Worm (Caenorhabditis elegans): ENCODE measurements around the gene aipr-1.

aipr-1 gene

ce11 chrII:6592251-6592650 is 1.8 kb downstream of the aipr-1 start, which contains the start of gene C56C10.9:
Gene C56C10.9 (minus strand): TSS chrII:6592351.
- TF ChIP-seq madf-3 (GFP tag; IDR thresholded peaks at IDR 0.05) (no peak), aptf-2 (GFP tag; conservative IDR thresholded peaks at IDR 0.05) (no peak), nfyb-1 (GFP tag; IDR thresholded peaks at IDR 0.05) (no peak), pha-4 (tag; optimal IDR thresholded peaks at IDR 0.05) (no peak), rec-8 (tag; optimal IDR thresholded peaks at IDR 0.05) (no peak), bed-1 (GFP tag; IDR thresholded peaks at IDR 0.05) (no peak), hlh-26 (GFP tag; conservative IDR thresholded peaks at IDR 0.05) (no peak), K12H6.12 (tag; optimal IDR thresholded peaks at IDR 0.05) (no peak), F33H1.4 (GFP tag; IDR thresholded peaks at IDR 0.05) (no peak), nfya-1 (tag; optimal IDR thresholded peaks at IDR 0.05; ENCODE audit: borderline replicate concordance, insufficient read depth) (no peak), F23B12.7 (tag; optimal IDR thresholded peaks at IDR 0.05; ENCODE audit: insufficient read depth) (no peak), ZK185.1 (tag; optimal IDR thresholded peaks at IDR 0.05; ENCODE audit: poor library complexity, severe bottlenecking) (no peak), atf-7 (tag; optimal IDR thresholded peaks at IDR 0.05) (no peak), ztf-26 (tag; optimal IDR thresholded peaks at IDR 0.05) (no peak), gei-17 (GFP tag; optimal IDR thresholded peaks at IDR 0.05) (no peak), egl-18 (GFP tag; IDR thresholded peaks at IDR 0.05) (no peak)

- TF ChIP-seq ekl-4 (GFP tag; IDR thresholded peaks at IDR 0.05) (0 out of 2 replicates have a peak, but pooled peaks have one; percentile 27), somi-1 (GFP tag; optimal IDR thresholded peaks at IDR 0.05) (no peak), attf-5 (GFP tag; optimal IDR thresholded peaks at IDR 0.05) (no peak), nhr-27 (tag; optimal IDR thresholded peaks at IDR 0.05) (no peak), ama-1 (optimal IDR thresholded peaks at IDR 0.05) (no peak), ama-1 (GFP tag; optimal IDR thresholded peaks at IDR 0.05) (no peak), snpc-4 (GFP tag; optimal IDR thresholded peaks at IDR 0.05) (no peak), snpc-4 (tag; optimal IDR thresholded peaks at IDR 0.05) (no peak), cebp-1 (GFP tag; IDR thresholded peaks at IDR 0.05) (no peak), cebp-1 (tag; optimal IDR thresholded peaks at IDR 0.05) (peak; percentile 46), ets-4 (GFP tag; optimal IDR thresholded peaks at IDR 0.05) (no peak), lsl-1 (GFP tag; optimal IDR thresholded peaks at IDR 0.05) (no peak), hmg-20 (GFP tag; IDR thresholded peaks at IDR 0.05) (no peak), attf-6 (GFP tag; IDR thresholded peaks at IDR 0.05) (no peak), lsy-27 (tag; optimal IDR thresholded peaks at IDR 0.05; ENCODE audit: borderline replicate concordance, insufficient read depth) (no peak), repo-1 (tag; optimal IDR thresholded peaks at IDR 0.05) (no peak), dpff-1 (tag; optimal IDR thresholded peaks at IDR 0.05) (no peak), Y53F4B.3 (GFP tag; IDR thresholded peaks at IDR 0.05) (no peak), bed-2 (GFP tag; IDR thresholded peaks at IDR 0.05) (no peak), hmg-1.2 (GFP tag; IDR thresholded peaks at IDR 0.05) (peak; percentile 21; the same call in 1 of the 2 replicates), nhr-80 (tag; optimal IDR thresholded peaks at IDR 0.05) (no peak), dox-1 (GFP tag; IDR thresholded peaks at IDR 0.05) (0 out of 2 replicates have a peak, but pooled peaks have one; percentile 9), ztf-28 (GFP tag; IDR thresholded peaks at IDR 0.05) (no peak), T26A5.8 (tag; optimal IDR thresholded peaks at IDR 0.05) (peak; percentile 54), B0336.3 (GFP tag; IDR thresholded peaks at IDR 0.05) (peak; percentile 55; the same call in 1 of the 2 replicates), Y95B8A.8 (GFP tag; IDR thresholded peaks at IDR 0.05) (0 out of 2 replicates have a peak, but pooled peaks have one; percentile 53), F52B5.7 (tag; optimal IDR thresholded peaks at IDR 0.05) (peak; percentile 42), efl-1 (GFP tag; optimal IDR thresholded peaks at IDR 0.05) (no peak), nhr-90 (tag; optimal IDR thresholded peaks at IDR 0.05) (peak; percentile 15), atf-7 (tag; optimal IDR thresholded peaks at IDR 0.05) (no peak), F10E7.11 (tag; optimal IDR thresholded peaks at IDR 0.05) (no peak), ztf-22 (GFP tag; optimal IDR thresholded peaks at IDR 0.05) (no peak), cebp-2 (GFP tag; IDR thresholded peaks at IDR 0.05) (no peak), B0019.2 (GFP tag; conservative IDR thresholded peaks at IDR 0.05) (no peak), rec-8 (tag; optimal IDR thresholded peaks at IDR 0.05) (no peak)
Measured at ce11 chrII:6591000-6591399, 3.1 kb downstream of the aipr-1 start.

All from whole organism, young adult.